Fruit fly (Drosophila melanogaster) whole organism, wandering third instar larva: ENCODE data around the gene eIF5B.

ENCODE experiments used
- Abd-B ChIP-seq: fragments of >200 bp; optimal IDR thresholded peaks from 2 replicates; lab custom pipeline; 2017; ENCODE audit warnings: missing biosample characterization, missing genetic modification characterization
- CG32264 ChIP-seq: fragments of 200-800 bp; sonication (Bioruptor generic); optimal IDR thresholded peaks from 2 replicates; lab custom pipeline; 2016; ENCODE audit warnings: missing biosample characterization, missing genetic modification characterization
- CG9705 ChIP-seq: fragments of 200-800 bp; sonication (Bioruptor generic); optimal IDR thresholded peaks from 2 replicates; lab custom pipeline; 2018; ENCODE audit warnings: missing biosample characterization, mild to moderate bottlenecking, missing genetic modification characterization
- CrebA ChIP-seq: fragments of 200-800 bp; sonication (Bioruptor generic); optimal IDR thresholded peaks from 2 replicates; lab custom pipeline; 2016; ENCODE audit warnings: missing biosample characterization, mild to moderate bottlenecking, missing genetic modification characterization, borderline replicate concordance
- Dfd ChIP-seq: fragments of >200 bp; optimal IDR thresholded peaks from 2 replicates; lab custom pipeline; 2017; ENCODE audit warnings: missing biosample characterization, missing genetic modification characterization
- Dif ChIP-seq: fragments of 200-275, 200-300 bp; sonication (Bioruptor generic); optimal IDR thresholded peaks from 2 replicates; lab custom pipeline; 2018; ENCODE audit warnings: missing biosample characterization, missing genetic modification characterization; ENCODE audit not compliant: partially characterized antibody
- GATAd ChIP-seq: sonication (Bioruptor generic); optimal IDR thresholded peaks from 2 replicates; lab custom pipeline; 2016; ENCODE audit warnings: missing biosample characterization, missing genetic modification characterization
- HLH106 ChIP-seq: fragments of 200-800 bp; optimal IDR thresholded peaks from 3 replicates; lab custom pipeline; 2019; ENCODE audit warnings: missing biosample characterization, mild to moderate bottlenecking, missing genetic modification characterization, moderate library complexity
- Hnf4 ChIP-seq: fragments of 200-800 bp; sonication (Bioruptor generic); optimal IDR thresholded peaks from 2 replicates; lab custom pipeline; 2016; ENCODE audit warnings: missing biosample characterization, mild to moderate bottlenecking, missing genetic modification characterization
- Hr78 ChIP-seq: fragments of >200 bp; optimal IDR thresholded peaks from 2 replicates; lab custom pipeline; 2017; ENCODE audit warnings: missing biosample characterization, missing genetic modification characterization
- Hr83 ChIP-seq: fragments of 200-300 bp; sonication (Bioruptor generic); optimal IDR thresholded peaks from 2 replicates; lab custom pipeline; 2016; ENCODE audit warnings: missing biosample characterization, mild to moderate bottlenecking, missing genetic modification characterization, moderate library complexity; ENCODE audit not compliant: poor library complexity, severe bottlenecking
- Jra ChIP-seq: sonication (Bioruptor generic); optimal IDR thresholded peaks from 2 replicates; lab custom pipeline; 2016; ENCODE audit warnings: missing biosample characterization, missing genetic modification characterization
- Mio ChIP-seq: sonication (Bioruptor generic); optimal IDR thresholded peaks from 2 replicates; lab custom pipeline; 2016; ENCODE audit warnings: missing biosample characterization, missing genetic modification characterization
- Myc ChIP-seq: fragments of >200 bp; optimal IDR thresholded peaks from 2 replicates; lab custom pipeline; 2017
- N ChIP-seq: fragments of >200 bp; optimal IDR thresholded peaks from 2 replicates; lab custom pipeline; 2018; ENCODE audit warnings: missing biosample characterization, missing external identifiers, missing genetic modification characterization
- OdsH ChIP-seq: fragments of 200-800 bp; sonication (Bioruptor generic); optimal IDR thresholded peaks from 2 replicates; lab custom pipeline; 2016; ENCODE audit warnings: missing biosample characterization, mild to moderate bottlenecking, missing genetic modification characterization
- Rel ChIP-seq, 2 experiments: fragments of 200-800 bp; sonication (Bioruptor generic) in 1 of 2; optimal IDR thresholded peaks; 2 replicates in 1 of 2; 3 replicates in 1 of 2; lab custom pipeline; 2016 to 2019; ENCODE audit warnings: mild to moderate bottlenecking in 2 of 2, missing biosample characterization in 2 of 2, missing genetic modification characterization in 2 of 2, moderate library complexity in 1 of 2
- Sp1 ChIP-seq: fragments of 200-800 bp; sonication (Bioruptor generic); optimal IDR thresholded peaks from 3 replicates; lab custom pipeline; 2019; ENCODE audit warnings: missing biosample characterization, mild to moderate bottlenecking, missing genetic modification characterization, moderate library complexity
- Vsx2 ChIP-seq: fragments of 200-300, 225-300 bp; sonication (Bioruptor generic); optimal IDR thresholded peaks from 2 replicates; lab custom pipeline; 2018; ENCODE audit warnings: missing biosample characterization, missing genetic modification characterization; ENCODE audit not compliant: partially characterized antibody
- br ChIP-seq: fragments of 200-800 bp; sonication (Bioruptor generic); optimal IDR thresholded peaks from 2 replicates; lab custom pipeline; 2016; ENCODE audit warnings: missing biosample characterization, missing genetic modification characterization
- brk ChIP-seq: fragments of 200-800 bp; sonication (Bioruptor generic); optimal IDR thresholded peaks from 2 replicates; lab custom pipeline; 2016; ENCODE audit warnings: missing biosample characterization, mild to moderate bottlenecking, missing genetic modification characterization
- dl ChIP-seq, 2 experiments: fragments of 175-275, 200-275 bp in 1 of 2; fragments of 200-275 bp in 1 of 2; sonication (Bioruptor generic); optimal IDR thresholded peaks; lab custom pipeline; 2018; ENCODE audit warnings: mild to moderate bottlenecking in 2 of 2, missing biosample characterization in 2 of 2, missing genetic modification characterization in 2 of 2, moderate library complexity in 2 of 2; ENCODE audit not compliant: partially characterized antibody in 2 of 2, insufficient read depth in 1 of 2
- dmrt93B ChIP-seq: fragments of 200-800 bp; sonication (Bioruptor generic); optimal IDR thresholded peaks from 2 replicates; lab custom pipeline; 2018; ENCODE audit warnings: missing biosample characterization, mild to moderate bottlenecking, missing genetic modification characterization
- dsf ChIP-seq: sonication (Bioruptor generic); optimal IDR thresholded peaks from 2 replicates; lab custom pipeline; 2016; ENCODE audit warnings: missing biosample characterization, missing genetic modification characterization, borderline replicate concordance
- ey ChIP-seq: fragments of 200-800 bp; sonication (Bioruptor generic); optimal IDR thresholded peaks from 2 replicates; lab custom pipeline; 2016; ENCODE audit warnings: missing biosample characterization, missing genetic modification characterization
- foxo ChIP-seq, 2 experiments: fragments of 200-800 bp; sonication (Bioruptor generic); optimal IDR thresholded peaks; 2 replicates in 1 of 2; 3 replicates in 1 of 2; lab custom pipeline; 2016 to 2017; ENCODE audit warnings: missing biosample characterization in 2 of 2, missing genetic modification characterization in 2 of 2
- fru ChIP-seq: fragments of 200-800 bp; sonication (Bioruptor generic); optimal IDR thresholded peaks from 3 replicates; lab custom pipeline; 2016; ENCODE audit warnings: missing biosample characterization, mild to moderate bottlenecking, missing genetic modification characterization
- h ChIP-seq: fragments of 200-800 bp; sonication (Bioruptor generic); optimal IDR thresholded peaks from 3 replicates; lab custom pipeline; 2016; ENCODE audit warnings: missing biosample characterization, mild to moderate bottlenecking, missing genetic modification characterization
- jim ChIP-seq: fragments of 175-275, 200-325 bp; sonication (Bioruptor generic); optimal IDR thresholded peaks from 2 replicates; lab custom pipeline; 2016; ENCODE audit warnings: missing biosample characterization, mild to moderate bottlenecking, missing genetic modification characterization
- lola ChIP-seq: fragments of >200 bp; optimal IDR thresholded peaks from 2 replicates; lab custom pipeline; 2017; ENCODE audit warnings: missing biosample characterization, missing genetic modification characterization
- pan ChIP-seq: fragments of >200 bp; optimal IDR thresholded peaks from 2 replicates; lab custom pipeline; 2017
- psq ChIP-seq: fragments of 200-800 bp; sonication (Bioruptor generic); optimal IDR thresholded peaks from 3 replicates; lab custom pipeline; 2017; ENCODE audit warnings: missing biosample characterization, mild to moderate bottlenecking, missing genetic modification characterization, moderate library complexity
- rgr ChIP-seq: fragments of 200-800 bp; sonication (Bioruptor generic); optimal IDR thresholded peaks from 3 replicates; lab custom pipeline; 2016; ENCODE audit warnings: missing biosample characterization, mild to moderate bottlenecking, missing genetic modification characterization
- sage ChIP-seq: fragments of 200-800 bp; sonication (Bioruptor generic); optimal IDR thresholded peaks from 2 replicates; lab custom pipeline; 2016; ENCODE audit warnings: missing biosample characterization, mild to moderate bottlenecking, missing genetic modification characterization
- sv ChIP-seq: fragments of 200-800 bp; sonication (Bioruptor generic); optimal IDR thresholded peaks from 3 replicates; lab custom pipeline; 2016; ENCODE audit warnings: missing biosample characterization, missing genetic modification characterization
- tai ChIP-seq: sonication (Bioruptor generic); optimal IDR thresholded peaks from 2 replicates; lab custom pipeline; 2016; ENCODE audit warnings: missing biosample characterization, missing genetic modification characterization
- usp ChIP-seq: fragments of >200 bp; optimal IDR thresholded peaks from 2 replicates; lab custom pipeline; 2017; ENCODE audit warnings: missing biosample characterization, missing genetic modification characterization
- woc ChIP-seq: sonication (Bioruptor generic); optimal IDR thresholded peaks from 2 replicates; lab custom pipeline; 2016; ENCODE audit warnings: missing biosample characterization, mild to moderate bottlenecking, missing genetic modification characterization

The eIF5B gene

dm6 chr3L:3479551-3479950 lies 18.8 kb upstream of the eIF5B start:
- TF ChIP-seq CG9705 (GFP tag; lab: Kevin White, UChicago) (no peak), CG32264 (GFP tag; lab: Kevin White, UChicago) (no peak), fru (GFP tag; lab: Kevin White, UChicago) (peak; percentile 25), h (GFP tag; lab: Kevin White, UChicago) (peak; percentile 1), dsf (GFP tag; lab: Kevin White, UChicago) (no peak), Rel (GFP tag; optimal IDR thresholded peaks at IDR 0.05; lab: Kevin White, UChicago) (no peak), Rel (tag; optimal IDR thresholded peaks at IDR 0.05; lab: Kevin White, UChicago) (no peak)

- TF ChIP-seq jim (GFP tag; lab: Kevin White, UChicago) (no peak), Hr78 (GFP tag; lab: Kevin White, UChicago) (no peak), Mio (no peak), woc (GFP tag; lab: Kevin White, UChicago) (no peak), Vsx2 (no peak), brk (GFP tag; lab: Kevin White, UChicago) (no peak), ey (peak; percentile 37), Hnf4 (GFP tag; lab: Kevin White, UChicago) (peak; percentile 45), Dfd (GFP tag; lab: Kevin White, UChicago) (no peak), tai (GFP tag; lab: Kevin White, UChicago) (no peak), Dif (GFP tag; lab: Kevin White, UChicago) (no peak), Hr83 (GFP tag; lab: Kevin White, UChicago) (no peak), dl (GFP tag; optimal IDR thresholded peaks at IDR 0.05; lab: Kevin White, UChicago; ENCODE audit: insufficient read depth in 1 of 2, partially characterized antibody in 2 of 2) (no peak), dsf (GFP tag; lab: Kevin White, UChicago) (no peak), sv (peak; percentile 48), OdsH (peak; percentile 63), br (GFP tag; lab: Kevin White, UChicago) (peak; percentile 21), rgr (GFP tag; lab: Kevin White, UChicago) (peak; percentile 57), N (GFP tag; lab: Kevin White, UChicago) (no peak), foxo (GFP tag; optimal IDR thresholded peaks at IDR 0.05; lab: Kevin White, UChicago) (peak in 1 of 2 experiments; percentile 63), h (GFP tag; lab: Kevin White, UChicago) (peak; percentile 56), Rel (GFP tag; optimal IDR thresholded peaks at IDR 0.05; lab: Kevin White, UChicago) (no peak), Rel (tag; optimal IDR thresholded peaks at IDR 0.05; lab: Kevin White, UChicago) (no peak), HLH106 (tag; lab: Kevin White, UChicago) (peak; percentile 47), CG9705 (GFP tag; lab: Kevin White, UChicago) (no peak), Jra (GFP tag; lab: Kevin White, UChicago) (no peak), Sp1 (GFP tag; lab: Kevin White, UChicago) (peak; percentile 53), fru (GFP tag; lab: Kevin White, UChicago) (peak; percentile 60), dmrt93B (no peak), Abd-B (no peak), CG32264 (GFP tag; lab: Kevin White, UChicago) (no peak), lola (no peak), GATAd (GFP tag; lab: Kevin White, UChicago) (no peak), sage (GFP tag; lab: Kevin White, UChicago) (no peak), psq (no peak), usp (GFP tag; lab: Kevin White, UChicago) (no peak), Myc (lab: Kevin White, UChicago) (no peak), CrebA (GFP tag; lab: Kevin White, UChicago) (no peak), pan (no peak)
Measured at dm6 chr3L:3472786-3473185, 12.0 kb upstream of the eIF5B start.

- TF ChIP-seq psq (no peak), sage (GFP tag; lab: Kevin White, UChicago) (peak; percentile 3)
Measured at dm6 chr3L:3472063-3472528, 11.3 kb upstream of the eIF5B start, which contains the start of the genes CG32267 and CG42324. TSS of gene CG32267 (minus strand) at chr3L:3472113. TSS of gene CG42324 (plus strand) at chr3L:3472447.
